Worm (Caenorhabditis elegans) whole organism, L4 larva: ENCODE data around the gene C03B1.9.

Experiments
- D1046.2 ChIP-seq: fragments of 200-800 bp; sonication (Bioruptor generic); IDR thresholded peaks from 2 replicates; pipeline ENCODE4 v1.3.6; 2022; ENCODE audit warnings: missing genetic modification characterization, missing compliant biosample characterization
- F10B5.3 ChIP-seq: sonication (generic microtip); optimal IDR thresholded peaks from 2 replicates; lab custom pipeline; 2016; ENCODE audit warnings: mild to moderate bottlenecking, missing genetic modification characterization, missing compliant biosample characterization
- F44E2.7 ChIP-seq: fragments of 200-800 bp; sonication (Bioruptor generic); IDR thresholded peaks from 2 replicates; pipeline ENCODE4 v2.1.2; 2022; ENCODE audit warnings: missing genetic modification characterization, missing compliant biosample characterization
- T20F7.1 ChIP-seq: fragments of 200-800 bp; sonication (Bioruptor generic); optimal IDR thresholded peaks from 2 replicates; lab custom pipeline; 2018; ENCODE audit warnings: mild to moderate bottlenecking, missing genetic modification characterization, missing compliant biosample characterization
- T26A8.4 ChIP-seq: fragments of 200-800 bp; sonication (Bioruptor generic); IDR thresholded peaks from 2 replicates; pipeline ENCODE4 v1.3.6; 2022; ENCODE audit warnings: missing genetic modification characterization, missing compliant biosample characterization
- Y105C5A.15 ChIP-seq: fragments of 200-800 bp; sonication (Bioruptor generic); IDR thresholded peaks from 2 replicates; pipeline ENCODE4 v1.3.6; 2022; ENCODE audit warnings: missing genetic modification characterization, missing compliant biosample characterization
- Y48G9A.11 ChIP-seq: fragments of 200-800 bp; sonication (Bioruptor generic); IDR thresholded peaks from 2 replicates; pipeline ENCODE4 v1.3.6; 2022; ENCODE audit warnings: missing genetic modification reagents, missing genetic modification characterization, missing compliant biosample characterization
- Y75B8A.6 ChIP-seq: fragments of 200-800 bp; sonication (Bioruptor generic); IDR thresholded peaks from 2 replicates; pipeline ENCODE4 v1.3.6; 2022; ENCODE audit warnings: missing genetic modification reagents, missing genetic modification characterization, missing compliant biosample characterization
- aha-1 ChIP-seq: fragments of 150-350 bp; peaks from one replicate; lab custom pipeline; 2014; ENCODE audit warnings: missing biosample characterization, missing genetic modification characterization
- arid-1 ChIP-seq: fragments of 200-800 bp; sonication (Bioruptor generic); conservative IDR thresholded peaks from 2 replicates; pipeline ENCODE4 v1.3.6; 2022; ENCODE audit warnings: missing genetic modification reagents, missing genetic modification characterization, missing compliant biosample characterization
- attf-4 ChIP-seq: sonication (generic microtip); optimal IDR thresholded peaks from 3 replicates; lab custom pipeline; 2017; ENCODE audit warnings: missing biosample characterization, missing genetic modification characterization
- ceh-20 ChIP-seq: fragments of 200-800 bp; sonication (Bioruptor generic); IDR thresholded peaks from 2 replicates; pipeline ENCODE4 v1.3.6; 2022; ENCODE audit warnings: missing genetic modification reagents, missing genetic modification characterization, missing compliant biosample characterization
- ceh-32 ChIP-seq: sonication (generic microtip); optimal IDR thresholded peaks from 2 replicates; lab custom pipeline; 2016; ENCODE audit warnings: mild to moderate bottlenecking, missing genetic modification characterization, missing compliant biosample characterization; ENCODE audit not compliant: poor library complexity
- ces-1 ChIP-seq: fragments of 150-350 bp; sonication (generic microtip); optimal IDR thresholded peaks from 4 replicates; lab custom pipeline; 2014; ENCODE audit warnings: missing biosample characterization, missing genetic modification reagents, missing genetic modification characterization
- cey-2 ChIP-seq: sonication (generic microtip); optimal IDR thresholded peaks from 3 replicates; lab custom pipeline; 2017; ENCODE audit warnings: missing genetic modification characterization, mild to moderate bottlenecking, missing compliant biosample characterization, antibody characterized with exemption, borderline replicate concordance; ENCODE audit not compliant: insufficient read depth
- ctbp-1 ChIP-seq: fragments of 200-800 bp; sonication (Bioruptor generic); IDR thresholded peaks from 2 replicates; pipeline ENCODE4 v1.3.6; 2022; ENCODE audit warnings: missing genetic modification reagents, missing genetic modification characterization, missing compliant biosample characterization
- daf-19 ChIP-seq: fragments of 200-800 bp; sonication (Bioruptor generic); conservative IDR thresholded peaks from 2 replicates; pipeline ENCODE4 v1.3.6; 2022; ENCODE audit warnings: missing genetic modification characterization, missing compliant biosample characterization
- fkh-10 ChIP-seq: fragments of 150-350 bp; optimal IDR thresholded peaks from 2 replicates; lab custom pipeline; 2014; ENCODE audit warnings: missing biosample characterization, missing genetic modification reagents, missing genetic modification characterization
- fos-1 ChIP-seq: fragments of 150-350 bp; optimal IDR thresholded peaks from 2 replicates; lab custom pipeline; 2014; ENCODE audit warnings: missing biosample characterization, missing genetic modification characterization
- hif-1 ChIP-seq, 2 experiments: sonication (generic microtip); optimal IDR thresholded peaks; 2 replicates each; lab custom pipeline; 2016 to 2017; ENCODE audit warnings: missing compliant biosample characterization in 2 of 2, missing genetic modification characterization in 2 of 2, missing genetic modification reagents in 2 of 2, missing genotype in 2 of 2, mild to moderate bottlenecking in 1 of 2
- hlh-11 ChIP-seq: fragments of 200-800 bp; sonication (Bioruptor generic); optimal IDR thresholded peaks from 2 replicates; lab custom pipeline; 2018; ENCODE audit warnings: mild to moderate bottlenecking, missing genetic modification characterization, missing compliant biosample characterization
- lin-29 ChIP-seq: fragments of 200-800 bp; sonication (Bioruptor generic); IDR thresholded peaks from 2 replicates; pipeline ENCODE4 v1.3.6; 2022; ENCODE audit warnings: missing genetic modification reagents, missing genetic modification characterization, missing compliant biosample characterization
- lin-38 ChIP-seq: fragments of 200-800 bp; sonication (Bioruptor generic); IDR thresholded peaks from 2 replicates; pipeline ENCODE4 v1.3.6; 2022; ENCODE audit warnings: missing genetic modification reagents, missing genetic modification characterization, missing compliant biosample characterization
- lir-3 ChIP-seq: sonication (generic microtip); optimal IDR thresholded peaks from 2 replicates; lab custom pipeline; 2016; ENCODE audit warnings: mild to moderate bottlenecking, missing genetic modification characterization, missing compliant biosample characterization
- madf-5 ChIP-seq, 2 experiments: fragments of 200-800 bp; sonication (Bioruptor generic); IDR thresholded peaks; 2 replicates each; pipeline ENCODE4 v1.3.6; 2022; ENCODE audit warnings: missing compliant biosample characterization in 2 of 2, missing genetic modification characterization in 2 of 2
- madf-9 ChIP-seq: fragments of 200-800 bp; sonication (Bioruptor generic); conservative IDR thresholded peaks from 2 replicates; pipeline ENCODE4 v1.3.6; 2022; ENCODE audit warnings: missing genetic modification reagents, missing genetic modification characterization, missing compliant biosample characterization
- mdl-1 ChIP-seq, 2 experiments: fragments of 150-350 bp in 1 of 2; sonication (generic microtip) in 1 of 2; optimal IDR thresholded peaks; 2 replicates each; lab custom pipeline; 2014 to 2017; ENCODE audit warnings: missing biosample characterization in 2 of 2, missing genetic modification characterization in 2 of 2
- mep-1 ChIP-seq: fragments of 150-350 bp; sonication (generic microtip); optimal IDR thresholded peaks from 3 replicates; lab custom pipeline; 2014; ENCODE audit warnings: missing biosample characterization, missing genetic modification characterization
- mxl-2 ChIP-seq: fragments of 200-800 bp; sonication (Bioruptor generic); conservative IDR thresholded peaks from 2 replicates; pipeline ENCODE4 v1.3.6; 2022; ENCODE audit warnings: missing genetic modification reagents, missing genetic modification characterization, missing compliant biosample characterization
- mxl-3 ChIP-seq: fragments of 200-800 bp; sonication (Bioruptor generic); optimal IDR thresholded peaks from 2 replicates; lab custom pipeline; 2018; ENCODE audit warnings: mild to moderate bottlenecking, missing genetic modification characterization, missing compliant biosample characterization
- nhr-102 ChIP-seq: sonication (generic microtip); optimal IDR thresholded peaks from 2 replicates; lab custom pipeline; 2016; ENCODE audit warnings: mild to moderate bottlenecking, missing genetic modification characterization, moderate library complexity, missing compliant biosample characterization
- nhr-111 ChIP-seq: fragments of 200-800 bp; sonication (Bioruptor generic); optimal IDR thresholded peaks from 2 replicates; lab custom pipeline; 2018; ENCODE audit warnings: mild to moderate bottlenecking, missing genetic modification characterization, missing compliant biosample characterization
- nhr-237 ChIP-seq: sonication (generic microtip); optimal IDR thresholded peaks from 2 replicates; lab custom pipeline; 2017; ENCODE audit warnings: missing biosample characterization, missing genetic modification characterization
- nhr-25 ChIP-seq: sonication (generic microtip); optimal IDR thresholded peaks from 2 replicates; lab custom pipeline; 2017; ENCODE audit warnings: missing genetic modification characterization, mild to moderate bottlenecking, missing compliant biosample characterization, antibody characterized with exemption, moderate library complexity, borderline replicate concordance; ENCODE audit not compliant: insufficient read depth
- nhr-42 ChIP-seq: fragments of 200-800 bp; sonication (Bioruptor generic); IDR thresholded peaks from 2 replicates; pipeline ENCODE4 v1.3.6; 2022; ENCODE audit warnings: missing genetic modification characterization, missing compliant biosample characterization
- pha-4 ChIP-seq, 2 experiments: fragments of 150-350 bp in 1 of 2; fragments of 200-800 bp in 1 of 2; sonication (Bioruptor generic) in 1 of 2; IDR thresholded peaks in 1 of 2; optimal IDR thresholded peaks in 1 of 2; 2 replicates each; pipeline versions ENCODE4 v1.3.6 to Lab custom; 2014 to 2022; ENCODE audit warnings: missing genetic modification characterization in 2 of 2, missing genetic modification reagents in 2 of 2, missing biosample characterization in 1 of 2, missing compliant biosample characterization in 1 of 2
- rbr-2 ChIP-seq: sonication (generic microtip); optimal IDR thresholded peaks from 2 replicates; lab custom pipeline; 2016; ENCODE audit warnings: missing genotype, missing genetic modification characterization, missing compliant biosample characterization
- saeg-2 ChIP-seq: fragments of 200-800 bp; sonication (Bioruptor generic); IDR thresholded peaks from 2 replicates; pipeline ENCODE4 v1.3.6; 2022; ENCODE audit warnings: missing genetic modification reagents, missing genetic modification characterization, missing compliant biosample characterization
- spr-3 ChIP-seq: fragments of 200-800 bp; sonication (Bioruptor generic); optimal IDR thresholded peaks from 2 replicates; lab custom pipeline; 2018; ENCODE audit warnings: mild to moderate bottlenecking, missing genetic modification characterization, missing compliant biosample characterization
- tag-97 ChIP-seq: fragments of 200-800 bp; sonication (Bioruptor generic); IDR thresholded peaks from 2 replicates; pipeline ENCODE4 v1.3.6; 2022; ENCODE audit warnings: missing genetic modification characterization, missing compliant biosample characterization
- unc-62 ChIP-seq, 3 experiments: fragments of 150-350 bp in 1 of 3; sonication (generic microtip); optimal IDR thresholded peaks in 2 of 3; peaks in 1 of 3; 1 replicate in 1 of 3; 2 replicates in 2 of 3; lab custom pipeline; 2014 to 2017; ENCODE audit warnings: missing biosample characterization in 3 of 3, missing genetic modification characterization in 3 of 3, missing genetic modification reagents in 3 of 3, missing genotype in 1 of 3
- vab-7 ChIP-seq: fragments of 200-800 bp; sonication (Bioruptor generic); IDR thresholded peaks from 2 replicates; pipeline ENCODE4 v1.3.6; 2022; ENCODE audit warnings: missing genetic modification reagents, missing genetic modification characterization, missing compliant biosample characterization
- zip-11 ChIP-seq: fragments of 200-800 bp; sonication (Bioruptor generic); IDR thresholded peaks from 2 replicates; pipeline ENCODE4 v1.3.6; 2022; ENCODE audit warnings: missing genetic modification characterization, missing compliant biosample characterization
- ztf-7 ChIP-seq: fragments of 150-350 bp; optimal IDR thresholded peaks from 2 replicates; lab custom pipeline; 2014; ENCODE audit warnings: missing biosample characterization, missing genetic modification characterization

The C03B1.9 gene

ce11 chrX:6299641-6300240 lies 47.2 kb downstream of the C03B1.9 start, which contains the start of gene cest-16:
TSS of gene cest-16 (plus strand) at chrX:6299942.
- TF ChIP-seq F44E2.7 (GFP tag; lab: Robert Waterston, UW) = no peak
- no peak for TF ChIP-seq tag-97 (GFP tag; lab: Robert Waterston, UW)
- TF ChIP-seq unc-62 (GFP tag; optimal IDR thresholded peaks at IDR 0.05 in 1 of 2; lab: Kevin White, UChicago) = peak in 1 of 2 experiments; percentile 86
- TF ChIP-seq unc-62 (tag; optimal IDR thresholded peaks at IDR 0.05; lab: Kevin White, UChicago) = no peak
- TF ChIP-seq mep-1 (tag; lab: Kevin White, UChicago) = no peak
- TF ChIP-seq, all 104 proteins: peak for 1

ce11 chrX:6296402-6296844 lies 50.5 kb downstream of the C03B1.9 start:
- TF ChIP-seq mxl-2 (GFP tag; lab: Robert Waterston, UW) = peak; percentile 91
- peak; percentile 94 for TF ChIP-seq ztf-7 (tag; lab: Kevin White, UChicago)
- peak; percentile 97 for TF ChIP-seq mxl-3 (GFP tag; lab: Kevin White, UChicago)
- peak; percentile 97 for TF ChIP-seq F10B5.3 (tag; lab: Kevin White, UChicago)
- TF ChIP-seq nhr-237 (tag; lab: Kevin White, UChicago) = peak; percentile 95
- peak; percentile 92 for TF ChIP-seq Y105C5A.15 (GFP tag; lab: Robert Waterston, UW)
- TF ChIP-seq hlh-11 (tag; lab: Kevin White, UChicago) = peak; percentile 98
- peak; percentile 95 for TF ChIP-seq lir-3 (tag; lab: Kevin White, UChicago)
- TF ChIP-seq ceh-20 (GFP tag; lab: Robert Waterston, UW) = peak; percentile 99
- peak; percentile 77 for TF ChIP-seq attf-4 (tag; lab: Kevin White, UChicago)
- TF ChIP-seq vab-7 = peak; percentile 98
- peak; percentile 95 for TF ChIP-seq fos-1 (tag; lab: Kevin White, UChicago)
- peak; percentile 65 to 98; a peak in 3 of 4 replicates for TF ChIP-seq madf-5 (GFP tag; IDR thresholded peaks at IDR 0.05; lab: Robert Waterston, UW)
- peak; percentile 99 for TF ChIP-seq nhr-42 (GFP tag; lab: Robert Waterston, UW)
- TF ChIP-seq saeg-2 = peak; percentile 99
- peak; percentile 99 for TF ChIP-seq ctbp-1 (GFP tag; lab: Robert Waterston, UW)
- peak; percentile 99 for TF ChIP-seq rbr-2 (tag; lab: Kevin White, UChicago)
- peak; percentile 97 for TF ChIP-seq lin-29 (GFP tag; lab: Robert Waterston, UW)
- TF ChIP-seq F44E2.7 (GFP tag; lab: Robert Waterston, UW) = peak; percentile 92
- peak; percentile 94 for TF ChIP-seq T20F7.1
- TF ChIP-seq nhr-102 (tag; lab: Kevin White, UChicago) = peak; percentile 100
- TF ChIP-seq spr-3 (GFP tag; lab: Kevin White, UChicago) = peak; percentile 99
- peak; percentile 91 for TF ChIP-seq ceh-32 (tag; lab: Kevin White, UChicago)
- TF ChIP-seq ces-1 (GFP tag; lab: Kevin White, UChicago) = peak; percentile 97
- peak; percentile 95 for TF ChIP-seq D1046.2 (GFP tag; lab: Robert Waterston, UW)
- peak; percentile 97 for TF ChIP-seq pha-4 (GFP tag; IDR thresholded peaks at IDR 0.05; lab: Robert Waterston, UW)
- peak; percentile 88 for TF ChIP-seq pha-4 (tag; optimal IDR thresholded peaks at IDR 0.05; lab: Kevin White, UChicago)
- peak; percentile 100 for TF ChIP-seq T26A8.4
- peak; percentile 98 for TF ChIP-seq nhr-25 (tag; lab: Kevin White, UChicago)
- peak; percentile 100 for TF ChIP-seq aha-1 (tag; lab: Kevin White, UChicago)
- peak; percentile 44 for TF ChIP-seq nhr-111 (GFP tag; lab: Kevin White, UChicago)
- peak; percentile 96 for TF ChIP-seq arid-1 (GFP tag; lab: Robert Waterston, UW)
- TF ChIP-seq Y75B8A.6 = peak; percentile 90
- TF ChIP-seq hif-1 (tag; optimal IDR thresholded peaks at IDR 0.05; lab: Kevin White, UChicago) = peak; percentile 85 to 92
- TF ChIP-seq Y48G9A.11 (GFP tag; lab: Robert Waterston, UW) = 0 out of 2 replicates have a peak, but pooled peaks have one; percentile 42
- TF ChIP-seq cey-2 (tag; lab: Kevin White, UChicago) = peak; percentile 56
- peak; percentile 99 for TF ChIP-seq madf-9 (GFP tag; lab: Robert Waterston, UW)
- TF ChIP-seq unc-62 (GFP tag; optimal IDR thresholded peaks at IDR 0.05 in 1 of 2; lab: Kevin White, UChicago) = peak; percentile 93 to 100
- peak; percentile 91 for TF ChIP-seq unc-62 (tag; optimal IDR thresholded peaks at IDR 0.05; lab: Kevin White, UChicago)
- peak; percentile 89 for TF ChIP-seq lin-38 (GFP tag; lab: Robert Waterston, UW)
- TF ChIP-seq mdl-1 (tag; optimal IDR thresholded peaks at IDR 0.05; lab: Kevin White, UChicago) = peak; percentile 95
- peak; percentile 97 for TF ChIP-seq daf-19 (GFP tag; lab: Robert Waterston, UW)
- 0 out of 2 replicates have a peak, but pooled peaks have one; percentile 38 for TF ChIP-seq zip-11
- peak; percentile 100 for TF ChIP-seq fkh-10 (GFP tag; lab: Kevin White, UChicago)
